Fruit fly (Drosophila melanogaster) whole organism, pupa: ENCODE data around the gene Atac3.

ENCODE experiments used
- CG32121 ChIP-seq: fragments of 200-800 bp; sonication (Bioruptor generic); IDR thresholded peaks from 2 replicates; pipeline ENCODE4 v1.3.6; 2022; ENCODE audit warnings: missing biosample characterization, missing genetic modification characterization
- EcR ChIP-seq: fragments of 200-800 bp; sonication (Bioruptor generic); optimal IDR thresholded peaks from 3 replicates; lab custom pipeline; 2019; ENCODE audit warnings: missing biosample characterization, missing genetic modification characterization, mild to moderate bottlenecking, moderate library complexity, missing genetic modification reagents
- Ets98B ChIP-seq: fragments of 200-800 bp; sonication (Bioruptor generic); IDR thresholded peaks from 2 replicates; pipeline ENCODE4 v1.3.6; 2022; ENCODE audit warnings: missing biosample characterization, missing genetic modification characterization
- Snoo ChIP-seq: fragments of 200-800 bp; sonication (Bioruptor generic); optimal IDR thresholded peaks from 3 replicates; lab custom pipeline; 2017; ENCODE audit warnings: missing biosample characterization, mild to moderate bottlenecking, missing genetic modification characterization, inconsistent platforms
- fd96Ca ChIP-seq: fragments of 200-800 bp; sonication (Bioruptor generic); IDR thresholded peaks from 3 replicates; pipeline ENCODE4 v1.3.6; 2022; ENCODE audit warnings: missing biosample characterization, missing genetic modification characterization
- gl ChIP-seq: fragments of 200-800 bp; sonication (Bioruptor generic); optimal IDR thresholded peaks from 2 replicates; lab custom pipeline; 2018; ENCODE audit warnings: missing biosample characterization, mild to moderate bottlenecking, missing genetic modification characterization

- TF ChIP-seq EcR (GFP tag; lab: Kevin White, UChicago) (no peak), fd96Ca (GFP tag; lab: Robert Waterston, UW) (no peak), Ets98B (no peak), Snoo (tag; lab: Kevin White, UChicago) (no peak), CG32121 (GFP tag; lab: Robert Waterston, UW) (no peak), gl (no peak)
These were observed 20.6 kb upstream of the Atac3 start for dm6 chr3L:348406-348743.
